Worm (Caenorhabditis elegans): ENCODE measurements around the gene Y69H2.17.

DNA sequence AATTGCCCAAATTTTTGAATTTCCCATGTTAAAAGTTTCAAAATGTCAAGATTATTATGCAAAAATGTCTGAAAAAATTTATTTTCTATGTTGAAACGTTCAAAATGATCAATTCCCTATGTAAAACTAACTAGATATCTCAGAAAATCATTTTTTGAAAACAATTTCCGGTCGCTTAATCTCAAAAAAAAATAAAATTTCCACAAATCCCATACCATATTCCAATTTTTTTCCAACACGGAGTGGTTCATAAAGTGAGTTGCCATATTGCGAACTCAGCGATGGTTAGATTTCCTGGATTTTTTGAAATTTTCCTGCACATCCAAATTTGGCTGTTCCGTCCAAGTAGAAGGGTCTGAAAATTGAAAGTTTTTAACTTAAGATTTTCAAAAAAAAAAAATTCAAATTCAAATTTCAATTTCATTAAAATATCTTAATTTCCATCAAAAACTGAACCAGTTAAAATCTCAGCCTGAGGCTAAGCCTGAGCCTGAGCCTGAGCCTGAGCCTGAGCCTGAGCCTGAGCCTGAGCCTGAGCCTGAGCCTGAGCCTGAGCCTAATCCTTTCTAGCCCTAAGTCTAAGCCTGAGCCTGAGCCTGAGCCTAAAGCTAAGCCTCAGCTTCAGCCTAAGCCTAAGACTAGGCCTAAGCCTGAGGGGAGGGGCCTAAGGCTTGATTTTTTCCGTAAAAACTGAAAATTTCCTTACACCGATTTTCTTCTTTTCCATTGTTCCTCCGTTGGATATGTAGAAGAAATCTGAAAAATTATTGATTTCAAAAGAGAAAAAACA lies 38.0 kb downstream of the Y69H2.17 start:
- TF ChIP-seq tbx-37 (GFP tag; conservative IDR thresholded peaks at IDR 0.05): no peak
- TF ChIP-seq ets-7 (tag; optimal IDR thresholded peaks at IDR 0.05): no peak
- TF ChIP-seq hnd-1 (tag; optimal IDR thresholded peaks at IDR 0.05): no peak
- TF ChIP-seq tbx-11 (GFP tag; IDR thresholded peaks at IDR 0.05): no peak
- no peak for TF ChIP-seq pes-1 (GFP tag; IDR thresholded peaks at IDR 0.05)
- TF ChIP-seq scrt-1 (GFP tag; IDR thresholded peaks at IDR 0.05): no peak
- TF ChIP-seq flt-1 (GFP tag; IDR thresholded peaks at IDR 0.05): peak; percentile 52
